Fruit fly (Drosophila melanogaster): Measurements from ENCODE around the gene mRpL17.

mRpL17 gene

DNA sequence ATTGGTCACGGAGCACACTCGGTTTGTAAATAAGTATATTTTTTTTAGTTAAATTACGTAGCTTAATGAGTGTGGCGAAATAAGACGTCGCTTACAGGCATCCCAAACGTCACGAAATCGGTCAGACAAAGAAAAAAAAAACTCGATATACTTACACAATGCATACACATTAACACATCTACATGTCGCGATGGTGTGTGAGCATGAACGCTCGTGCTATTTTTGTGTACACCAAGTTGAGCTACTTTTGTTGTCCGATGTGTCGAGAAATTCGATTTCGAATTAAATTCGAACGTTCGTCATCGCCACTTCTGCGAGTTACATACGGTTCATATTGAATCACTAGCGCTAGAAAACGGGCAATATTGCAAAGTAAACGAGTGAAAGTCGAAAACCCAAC lies 39.5 kb upstream of the mRpL17 start:
- TF ChIP-seq topi (GFP tag; optimal IDR thresholded peaks at IDR 0.05) (no peak), Sox15 (GFP tag; optimal IDR thresholded peaks at IDR 0.05) (no peak), Eip93F (GFP tag; optimal IDR thresholded peaks at IDR 0.05) (peak; percentile 12), svp (GFP tag) (peak; percentile 42), vri (GFP tag; optimal IDR thresholded peaks at IDR 0.05) (peak; percentile 6), fkh (GFP tag; optimal IDR thresholded peaks at IDR 0.05) (no peak), CG15336 (GFP tag; IDR thresholded peaks at IDR 0.05) (0 out of 2 replicates have a peak, but pooled peaks have one; percentile 14)

- TF ChIP-seq cyc (GFP tag; optimal IDR thresholded peaks at IDR 0.05) (no peak), Sox15 (GFP tag; optimal IDR thresholded peaks at IDR 0.05) (no peak), fd85E (GFP tag; optimal IDR thresholded peaks at IDR 0.05) (no peak), CG1621 (tag; optimal IDR thresholded peaks at IDR 0.05) (no peak), CG11762 (GFP tag; optimal IDR thresholded peaks at IDR 0.05; ENCODE audit: insufficient read depth) (no peak)
These were observed 33.1 kb upstream of the mRpL17 start, which contains the start of gene CG42846 for dm6 chr3L:231504-231903. Gene CG42846, minus strand, starts transcription at chr3L:231604.

DNA sequence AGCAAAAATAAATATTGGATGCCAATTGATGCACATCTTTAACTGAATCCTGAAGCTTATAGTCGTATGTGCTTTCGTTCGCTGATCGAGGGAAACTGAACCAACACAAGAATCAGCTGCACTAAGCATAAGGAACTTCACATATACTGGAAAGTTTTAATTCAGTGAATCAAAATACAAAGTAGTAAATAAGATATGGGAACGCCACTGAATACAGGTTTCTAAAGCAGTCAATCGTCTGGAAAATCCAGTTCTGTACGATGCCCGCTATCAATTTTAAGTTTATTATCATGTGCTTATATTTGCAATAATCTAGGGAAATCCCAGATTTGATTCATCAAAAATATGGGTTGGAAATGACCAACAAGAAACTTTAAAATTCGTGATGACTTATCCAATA lies 32.3 kb upstream of the mRpL17 start, which contains the start of gene CG34454:
CG34454 (minus strand) TSS at position 84 of the 400 bp plus-strand sequence.
- TF ChIP-seq CG3032 (tag; optimal IDR thresholded peaks at IDR 0.05), result no peak
- peak; percentile 92 for TF ChIP-seq dsx (GFP tag; optimal IDR thresholded peaks at IDR 0.05; ENCODE audit: poor library complexity, severe bottlenecking)

DNA sequence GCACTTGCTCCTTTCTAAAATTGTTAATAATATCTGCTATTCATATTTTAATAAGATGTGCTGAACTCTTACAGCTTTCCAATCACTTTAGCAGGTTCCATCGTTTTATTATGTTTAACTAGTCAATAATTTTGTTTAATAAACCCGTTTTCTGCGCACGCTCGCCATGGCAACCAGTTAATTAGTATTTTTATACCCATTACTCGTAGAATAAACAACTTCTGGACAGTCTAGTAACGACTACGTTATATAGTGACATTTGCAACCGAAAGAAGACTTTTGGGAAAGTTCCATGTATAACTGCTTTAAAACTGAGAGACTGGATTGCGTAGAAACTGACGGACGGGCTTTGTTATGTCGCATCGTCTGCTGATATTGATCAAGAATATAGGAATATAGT lies 31.3 kb upstream of the mRpL17 start, which contains the start of gene CG34453:
CG34453 (minus strand) TSS at position 101 of the 400 bp plus-strand sequence.
- no peak for TF ChIP-seq CG34406 (GFP tag; optimal IDR thresholded peaks at IDR 0.05)
- TF ChIP-seq Eip75B (GFP tag; optimal IDR thresholded peaks at IDR 0.05), result no peak
- TF ChIP-seq CG6163 (GFP tag; IDR thresholded peaks at IDR 0.05), result no peak
- TF ChIP-seq dsx (GFP tag; optimal IDR thresholded peaks at IDR 0.05; ENCODE audit: poor library complexity, severe bottlenecking), result no peak
- TF ChIP-seq salr (GFP tag; optimal IDR thresholded peaks at IDR 0.05), result no peak
- TF ChIP-seq Ets96B (tag; optimal IDR thresholded peaks at IDR 0.05), result no peak

DNA sequence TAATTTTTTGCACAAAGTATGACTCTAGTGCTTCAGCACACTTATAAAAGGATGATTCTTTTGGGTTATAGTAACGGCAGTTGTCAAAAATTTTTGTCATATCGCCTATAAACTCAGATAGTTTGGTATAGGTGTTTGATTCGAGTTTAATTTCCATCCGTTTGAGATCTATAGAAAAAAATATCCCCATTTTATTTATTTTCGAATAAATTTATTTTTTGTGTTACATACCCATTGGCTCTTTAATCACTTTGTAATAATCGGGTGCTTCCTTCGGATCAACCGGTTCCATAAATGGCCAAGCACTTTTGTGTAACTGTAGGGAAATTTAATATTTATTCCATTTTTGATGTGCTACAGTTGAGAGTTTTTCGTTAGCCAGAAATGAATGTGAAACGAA lies 30.2 kb upstream of the mRpL17 start:
- no peak for TF ChIP-seq CG3032 (tag; optimal IDR thresholded peaks at IDR 0.05)
- no peak for TF ChIP-seq svp (GFP tag)
- TF ChIP-seq CG3919 (GFP tag; optimal IDR thresholded peaks at IDR 0.05), result no peak
- no peak for TF ChIP-seq CG6792 (GFP tag; optimal IDR thresholded peaks at IDR 0.05)
- TF ChIP-seq CG11902 (GFP tag; optimal IDR thresholded peaks at IDR 0.05), result no peak
- TF ChIP-seq CG6808 (GFP tag; optimal IDR thresholded peaks at IDR 0.05), result no peak
- no peak for TF ChIP-seq Sox14 (GFP tag; optimal IDR thresholded peaks at IDR 0.05)
- TF ChIP-seq dsx (GFP tag; optimal IDR thresholded peaks at IDR 0.05; ENCODE audit: poor library complexity, severe bottlenecking), result no peak
- TF ChIP-seq pdm3 (GFP tag; optimal IDR thresholded peaks at IDR 0.05), result no peak
- TF ChIP-seq achi (GFP tag; optimal IDR thresholded peaks at IDR 0.05), result no peak
- no peak for TF ChIP-seq Lpt (GFP tag; optimal IDR thresholded peaks at IDR 0.05)
- no peak for TF ChIP-seq CG15336 (GFP tag; IDR thresholded peaks at IDR 0.05)
- no peak for TF ChIP-seq CG4318 (GFP tag; optimal IDR thresholded peaks at IDR 0.05)
- no peak for TF ChIP-seq CG16779 (tag; optimal IDR thresholded peaks at IDR 0.05)
- no peak for TF ChIP-seq lz (GFP tag; optimal IDR thresholded peaks at IDR 0.05)

dm6 chr3L:246644-247199 lies 17.9 kb upstream of the mRpL17 start:
- TF ChIP-seq CG3032 (tag; optimal IDR thresholded peaks at IDR 0.05) (peak; percentile 17), achi (GFP tag; optimal IDR thresholded peaks at IDR 0.05) (peak; percentile 97), CG6854 (GFP tag; optimal IDR thresholded peaks at IDR 0.05) (peak; percentile 25), Eip78C (GFP tag) (peak; percentile 91), CG9139 (GFP tag; optimal IDR thresholded peaks at IDR 0.05) (no peak), esn (GFP tag; optimal IDR thresholded peaks at IDR 0.05) (peak; percentile 60), spab (GFP tag; optimal IDR thresholded peaks at IDR 0.05) (no peak), ss (GFP tag; optimal IDR thresholded peaks at IDR 0.05) (no peak), lz (GFP tag; optimal IDR thresholded peaks at IDR 0.05) (peak; percentile 67)
